Worm (Caenorhabditis elegans): ENCODE measurements around the gene Y57G7A.3.

- TF ChIP-seq aly-2 (tag; optimal IDR thresholded peaks at IDR 0.05) (no peak), nhr-12 (tag; optimal IDR thresholded peaks at IDR 0.05) (no peak)
Observed at ce11 chrII:1236479-1236878, 49.1 kb upstream of the Y57G7A.3 start.

Measured in whole organism, L2 larva.